Worm (Caenorhabditis elegans): ENCODE data around the gene sqv-7.

- TF ChIP-seq Y53F4B.3 (GFP tag; IDR thresholded peaks at IDR 0.05) (no peak), atf-7 (tag; optimal IDR thresholded peaks at IDR 0.05) (no peak), unc-130 (GFP tag; optimal IDR thresholded peaks at IDR 0.05) (no peak), bed-2 (GFP tag; IDR thresholded peaks at IDR 0.05) (no peak), hrde-1 (tag; optimal IDR thresholded peaks at IDR 0.05; ENCODE audit: borderline replicate concordance) (no peak), Y79H2A.3 (GFP tag; conservative IDR thresholded peaks at IDR 0.05) (no peak), xnd-1 (tag; optimal IDR thresholded peaks at IDR 0.05) (no peak), ztf-3 (GFP tag; optimal IDR thresholded peaks at IDR 0.05) (no peak), ceh-79 (tag; optimal IDR thresholded peaks at IDR 0.05) (no peak), ama-1 (optimal IDR thresholded peaks at IDR 0.05) (no peak), ama-1 (GFP tag; optimal IDR thresholded peaks at IDR 0.05) (no peak), ceh-100 (GFP tag; IDR thresholded peaks at IDR 0.05) (no peak), ccch-3 (GFP tag; optimal IDR thresholded peaks at IDR 0.05) (no peak)
These were observed 41.2 kb upstream of the sqv-7 start, which contains the start of gene ZK1127.4 for ce11 chrII:7053649-7054048.

All from whole organism, young adult.